Fruit fly (Drosophila melanogaster) whole organism: ENCODE data around the gene Scox.

Experiments
- psq ChIP-seq: fragments of >200 bp; optimal IDR thresholded peaks from 2 replicates; lab custom pipeline; 2017
- usp ChIP-seq: fragments of >200 bp; optimal IDR thresholded peaks from 2 replicates; lab custom pipeline; 2017; ENCODE audit warnings: missing biosample characterization, missing genetic modification characterization, mixed read lengths

DNA sequence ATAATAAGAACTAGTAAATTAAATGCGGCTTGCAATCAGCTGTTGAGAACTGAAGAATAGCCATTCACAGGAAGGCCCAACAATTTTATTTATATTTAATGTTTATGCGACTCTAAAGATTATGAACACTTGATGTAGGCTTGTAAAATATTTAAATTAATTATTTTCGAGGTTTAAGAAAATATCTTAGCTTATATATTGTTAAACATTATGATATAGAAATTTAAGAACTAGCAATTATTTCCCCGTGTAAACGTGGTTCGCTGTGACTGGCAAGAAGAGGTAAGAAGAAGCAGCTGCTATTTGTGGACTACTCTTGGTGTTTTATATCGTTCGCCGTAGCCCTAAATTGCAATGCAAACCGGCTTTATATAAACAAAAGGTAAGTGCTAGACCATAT lies 23.4 kb downstream of the Scox start, which contains the start of the genes mRpL24 and betaggt-I:
- TF ChIP-seq psq (lab: Kevin White, UChicago), result no peak
- no peak for TF ChIP-seq usp (GFP tag; lab: Kevin White, UChicago)
